Fruit fly (Drosophila melanogaster) Kc167 (cell line): ENCODE data around the gene CG43093.

ENCODE experiments used
- Myc ChIP-seq: fragments of >200 bp; optimal IDR thresholded peaks from 2 replicates; lab custom pipeline; 2017; ENCODE audit warnings: missing external identifiers
- Sin3A ChIP-seq: fragments of >200 bp; optimal IDR thresholded peaks from 2 replicates; lab custom pipeline; 2018; ENCODE audit warnings: missing external identifiers
- h ChIP-seq: fragments of >200 bp; optimal IDR thresholded peaks from 3 replicates; lab custom pipeline; 2018; ENCODE audit warnings: missing external identifiers
- insv ChIP-seq: fragments of >200 bp; optimal IDR thresholded peaks from 3 replicates; lab custom pipeline; 2018; ENCODE audit warnings: missing external identifiers
- psq ChIP-seq: fragments of >200 bp; optimal IDR thresholded peaks from 2 replicates; lab custom pipeline; 2017; ENCODE audit warnings: missing external identifiers
- ttk ChIP-seq: sonication (Bioruptor generic); optimal IDR thresholded peaks from 2 replicates; lab custom pipeline; 2017; ENCODE audit warnings: missing external identifiers

Gene CG43093

dm6 chr3R:22770887-22771286 is 780 bp upstream of the CG43093 start, which contains the start of gene CG43094:
TSS of gene CG43094 (minus strand) at chr3R:22770987.
- TF ChIP-seq ttk (lab: Kevin White, UChicago) (no peak), insv (lab: Kevin White, UChicago) (no peak), h (lab: Kevin White, UChicago) (no peak), psq (lab: Kevin White, UChicago) (no peak), Myc (lab: Kevin White, UChicago) (no peak), Sin3A (lab: Kevin White, UChicago) (no peak)

- TF ChIP-seq insv (lab: Kevin White, UChicago) (no peak), psq (lab: Kevin White, UChicago) (no peak), ttk (lab: Kevin White, UChicago) (no peak), Myc (lab: Kevin White, UChicago) (no peak), Sin3A (lab: Kevin White, UChicago) (no peak)
Measured at dm6 chr3R:22769567-22769966, 540 bp downstream of the CG43093 start, which contains the start of gene CG43092. TSS of gene CG43092 (minus strand) at chr3R:22769667.

DNA sequence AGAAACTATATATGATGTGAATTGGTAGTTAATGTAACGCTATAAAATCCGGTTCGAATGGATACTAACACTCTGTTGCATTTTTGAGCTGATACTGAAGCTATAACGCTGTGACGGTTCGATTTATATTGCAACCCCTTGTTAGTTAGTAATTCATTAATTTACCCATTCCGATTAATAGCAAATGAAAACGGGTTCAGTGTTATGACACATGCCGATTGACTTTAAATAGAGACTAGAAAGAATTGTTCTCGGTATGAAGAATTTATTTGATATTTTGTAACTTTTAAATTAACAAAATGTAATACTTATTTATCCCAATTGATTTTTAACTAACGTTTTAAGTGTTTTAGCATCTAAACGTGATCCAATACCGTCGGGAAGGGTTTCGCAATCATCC is 1.5 kb downstream of the CG43093 start, which contains the start of gene CG43091:
Gene CG43091, minus strand, starts transcription at position 101 of the 400 bp plus-strand sequence.
- no peak for TF ChIP-seq ttk (lab: Kevin White, UChicago)
- TF ChIP-seq h (lab: Kevin White, UChicago) = no peak
- no peak for TF ChIP-seq insv (lab: Kevin White, UChicago)
- no peak for TF ChIP-seq Sin3A (lab: Kevin White, UChicago)
- no peak for TF ChIP-seq Myc (lab: Kevin White, UChicago)
- TF ChIP-seq psq (lab: Kevin White, UChicago) = no peak

dm6 chr3R:22767599-22767998 is 2.5 kb downstream of the CG43093 start, which contains the start of gene CG13841:
TSS of gene CG13841 (minus strand) at chr3R:22767699.
- TF ChIP-seq Myc (lab: Kevin White, UChicago) = no peak
- TF ChIP-seq h (lab: Kevin White, UChicago) = no peak
- no peak for TF ChIP-seq ttk (lab: Kevin White, UChicago)
- no peak for TF ChIP-seq psq (lab: Kevin White, UChicago)
- TF ChIP-seq Sin3A (lab: Kevin White, UChicago) = no peak
- TF ChIP-seq insv (lab: Kevin White, UChicago) = no peak

dm6 chr3R:22766072-22766471 is 4.0 kb downstream of the CG43093 start, which contains the start of gene Nepl15:
TSS of gene Nepl15 (minus strand) at chr3R:22766172.
- TF ChIP-seq h (lab: Kevin White, UChicago) (no peak), ttk (lab: Kevin White, UChicago) (no peak), Myc (lab: Kevin White, UChicago) (no peak)

DNA sequence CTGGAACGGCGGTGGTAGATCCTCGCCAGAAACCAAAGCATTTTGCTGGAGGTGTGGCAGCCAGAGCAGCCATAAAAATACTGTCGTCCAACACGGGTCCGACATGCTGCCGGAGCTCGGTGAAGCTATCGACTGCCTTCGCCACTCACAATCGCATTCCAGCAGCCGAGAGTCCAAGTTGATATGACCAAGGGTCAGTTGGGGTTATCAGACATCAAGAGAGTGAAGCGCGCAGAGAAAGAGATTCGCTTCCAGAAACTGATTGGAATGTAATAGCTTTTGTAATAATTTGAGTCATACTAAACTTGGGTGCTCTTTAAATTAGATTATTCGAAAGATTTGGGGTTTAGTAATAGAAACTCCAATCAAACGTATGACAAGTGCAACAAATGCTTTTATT is 6.5 kb downstream of the CG43093 start, which contains the start of gene Nepl14:
Gene Nepl14, minus strand, starts transcription at position 125 of the 400 bp plus-strand sequence.
- TF ChIP-seq Myc (lab: Kevin White, UChicago) (no peak), Sin3A (lab: Kevin White, UChicago) (no peak), h (lab: Kevin White, UChicago) (no peak), ttk (lab: Kevin White, UChicago) (no peak), psq (lab: Kevin White, UChicago) (no peak), insv (lab: Kevin White, UChicago) (no peak)

DNA sequence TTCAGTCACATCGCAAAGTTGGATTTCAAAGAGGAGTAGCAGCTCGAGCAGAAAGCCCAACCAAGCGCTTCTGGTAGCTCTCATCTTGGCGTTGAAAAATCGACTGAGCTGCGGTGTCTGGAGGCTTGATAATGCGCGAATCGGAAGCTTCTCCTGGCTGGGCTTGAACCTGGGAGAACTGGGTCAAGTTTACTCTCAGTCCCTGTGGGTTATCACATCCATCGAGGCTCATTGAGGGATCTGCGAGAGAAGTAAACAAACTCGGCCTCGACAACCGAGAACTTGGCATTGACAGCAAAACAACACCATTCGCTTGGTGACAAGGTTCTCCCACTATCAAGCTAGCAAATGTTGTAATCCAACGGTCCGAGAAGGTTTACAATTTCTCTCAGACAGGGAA is 9.1 kb downstream of the CG43093 start, which contains the start of gene Nepl13:
Gene Nepl13, minus strand, starts transcription at position 89 of the 400 bp plus-strand sequence.
- no peak for TF ChIP-seq Sin3A (lab: Kevin White, UChicago)
- TF ChIP-seq psq (lab: Kevin White, UChicago) = no peak
- TF ChIP-seq h (lab: Kevin White, UChicago) = no peak
- TF ChIP-seq ttk (lab: Kevin White, UChicago) = no peak
- no peak for TF ChIP-seq Myc (lab: Kevin White, UChicago)
- TF ChIP-seq insv (lab: Kevin White, UChicago) = no peak

DNA sequence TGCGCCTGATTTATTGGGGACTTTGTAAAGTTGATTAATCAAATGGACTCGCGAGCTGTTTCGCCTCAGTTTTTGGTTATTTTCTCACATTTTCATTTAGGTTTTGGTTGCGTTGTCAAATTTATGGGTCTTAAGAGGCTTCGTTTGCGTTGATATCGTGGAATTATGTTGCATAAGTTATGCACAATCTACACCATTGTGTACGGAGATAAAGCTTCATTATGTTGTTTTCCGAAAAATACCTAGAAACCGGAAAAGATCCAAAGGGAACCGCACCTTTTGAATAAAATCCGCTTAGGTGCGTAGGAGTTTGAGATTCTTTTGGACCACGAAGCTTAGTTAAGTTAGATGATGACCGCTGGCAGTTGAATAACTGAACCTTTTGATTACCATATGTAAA is 13.0 kb downstream of the CG43093 start:
- TF ChIP-seq psq (lab: Kevin White, UChicago) (no peak), ttk (lab: Kevin White, UChicago) (no peak), Myc (lab: Kevin White, UChicago) (no peak), insv (lab: Kevin White, UChicago) (no peak), h (lab: Kevin White, UChicago) (no peak), Sin3A (lab: Kevin White, UChicago) (no peak)

DNA sequence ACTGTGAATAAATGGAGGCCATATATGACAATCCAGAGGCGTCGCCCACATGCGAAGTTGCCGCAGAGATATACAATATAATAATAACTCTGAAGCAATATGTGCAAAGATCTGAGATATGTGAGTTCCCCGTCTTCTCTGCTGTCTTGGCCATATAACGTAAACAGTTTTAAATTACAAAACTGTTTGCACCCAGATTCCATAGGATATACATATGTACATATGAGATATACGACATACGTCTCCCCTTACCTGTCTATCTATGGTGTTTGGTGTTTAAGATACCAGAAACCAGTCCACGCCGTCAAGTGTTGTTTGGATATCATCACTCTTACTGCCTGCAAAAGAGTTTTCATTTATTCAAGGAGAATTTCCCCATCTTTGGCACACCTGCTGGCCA is 13.8 kb downstream of the CG43093 start:
- TF ChIP-seq ttk (lab: Kevin White, UChicago) (no peak), h (lab: Kevin White, UChicago) (no peak), psq (lab: Kevin White, UChicago) (no peak), insv (lab: Kevin White, UChicago) (no peak), Myc (lab: Kevin White, UChicago) (no peak), Sin3A (lab: Kevin White, UChicago) (no peak)

DNA sequence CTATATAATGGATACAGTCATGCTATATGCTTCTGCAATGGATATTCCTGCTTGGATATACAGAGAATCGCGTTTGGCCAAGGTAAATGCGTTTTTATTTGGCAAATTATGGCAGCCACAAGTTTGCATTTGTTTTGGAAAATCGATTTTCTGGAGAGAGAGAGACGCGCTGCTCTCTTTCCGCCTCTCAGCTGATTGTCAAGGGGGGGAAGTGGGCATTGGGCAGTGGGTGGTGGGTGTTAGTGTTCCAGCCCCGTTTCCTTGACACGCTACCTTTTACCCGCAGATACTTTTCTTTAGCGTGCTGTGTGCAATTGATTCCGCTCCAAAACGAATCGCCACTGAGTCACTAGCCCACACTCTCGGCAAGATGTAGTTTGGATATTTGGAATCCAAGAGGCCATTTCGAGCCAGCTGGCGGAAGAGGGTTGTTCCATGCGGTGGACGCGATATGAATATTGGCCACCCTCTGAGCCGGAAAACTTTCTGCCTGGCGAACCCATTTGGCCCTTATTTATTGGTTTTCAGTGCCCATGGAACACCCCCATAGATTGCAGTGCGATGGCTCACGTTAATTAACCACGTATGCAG is 14.8 kb downstream of the CG43093 start:
- no peak for TF ChIP-seq insv (lab: Kevin White, UChicago)

dm6 chr3R:22753895-22754774 is 16.0 kb downstream of the CG43093 start:
- TF ChIP-seq ttk (lab: Kevin White, UChicago) (no peak), Sin3A (lab: Kevin White, UChicago) (no peak), Myc (lab: Kevin White, UChicago) (no peak), psq (lab: Kevin White, UChicago) (no peak), insv (lab: Kevin White, UChicago) (no peak), h (lab: Kevin White, UChicago) (no peak)
